Worm (Caenorhabditis elegans): ENCODE results near the gene C35B1.3.

DNA sequence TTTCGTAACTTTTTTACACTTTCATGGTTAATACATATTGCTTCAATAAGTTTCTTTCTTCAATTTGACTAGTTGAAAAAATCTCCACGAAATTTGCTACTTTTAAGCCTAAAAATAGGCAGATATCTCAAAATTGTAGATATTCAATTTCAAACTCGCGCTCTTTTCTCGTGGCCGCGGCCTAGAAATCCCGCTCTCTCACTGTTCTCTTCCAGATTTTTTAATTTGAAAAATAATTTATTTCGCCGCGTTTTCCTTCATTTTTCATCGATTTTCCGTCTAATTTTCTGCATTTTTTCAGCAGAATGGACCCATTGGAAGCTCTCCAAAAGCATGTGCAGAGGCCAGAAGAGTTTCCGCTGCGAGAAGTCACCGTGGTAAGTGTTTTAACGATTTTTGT is 38.7 kb upstream of the C35B1.3 start, which contains the start of gene cdc-73:
- TF ChIP-seq nhr-12 (tag; optimal IDR thresholded peaks at IDR 0.05) (no peak), ztf-11 (tag; optimal IDR thresholded peaks at IDR 0.05) (no peak), ceh-43 (GFP tag; optimal IDR thresholded peaks at IDR 0.05) (no peak), elt-3 (tag; optimal IDR thresholded peaks at IDR 0.05) (no peak), unc-39 (tag; optimal IDR thresholded peaks at IDR 0.05) (no peak), unc-62 (GFP tag; optimal IDR thresholded peaks at IDR 0.05) (no peak), nhr-28 (tag; optimal IDR thresholded peaks at IDR 0.05) (no peak), lin-13 (tag; optimal IDR thresholded peaks at IDR 0.05) (no peak)

Measured in whole organism, mixed stage, embryonic.